Worm (Caenorhabditis elegans) whole organism, L2 larva: ENCODE measurements around the gene C36C5.15.

ENCODE experiments used
- F13H6.1 ChIP-seq: sonication (generic microtip); optimal IDR thresholded peaks from 2 replicates; lab custom pipeline; 2016; ENCODE audit warnings: missing genetic modification characterization, missing compliant biosample characterization
- ZK546.5 ChIP-seq: sonication (generic microtip); optimal IDR thresholded peaks from 2 replicates; lab custom pipeline; 2017; ENCODE audit warnings: missing biosample characterization, missing genetic modification characterization
- alr-1 ChIP-seq: fragments of 150-350 bp; optimal IDR thresholded peaks from 2 replicates; lab custom pipeline; 2014; ENCODE audit warnings: missing biosample characterization, missing genetic modification characterization
- ama-1 ChIP-seq: fragments of 150-350 bp; optimal IDR thresholded peaks from 2 replicates; lab custom pipeline; 2018; ENCODE audit warnings: inconsistent platforms
- blmp-1 ChIP-seq: sonication (generic microtip); optimal IDR thresholded peaks from 2 replicates; lab custom pipeline; 2017; ENCODE audit warnings: missing genetic modification characterization, mild to moderate bottlenecking, missing compliant biosample characterization, antibody characterized with exemption, moderate library complexity; ENCODE audit not compliant: insufficient read depth
- ceh-16 ChIP-seq: fragments of 150-350 bp; optimal IDR thresholded peaks from 2 replicates; lab custom pipeline; 2014; ENCODE audit warnings: missing biosample characterization, missing genetic modification characterization
- ceh-82 ChIP-seq: fragments of 150-350 bp; optimal IDR thresholded peaks from 2 replicates; lab custom pipeline; 2014; ENCODE audit warnings: missing biosample characterization, missing genetic modification characterization
- dmd-4 ChIP-seq: sonication (generic microtip); optimal IDR thresholded peaks from 2 replicates; lab custom pipeline; 2017; ENCODE audit warnings: missing biosample characterization, missing genetic modification characterization
- egl-27 ChIP-seq: sonication (generic microtip); optimal IDR thresholded peaks from 3 replicates; lab custom pipeline; 2017; ENCODE audit warnings: missing biosample characterization, missing genetic modification reagents, missing genetic modification characterization
- elt-3 ChIP-seq: sonication (generic microtip); optimal IDR thresholded peaks from 2 replicates; lab custom pipeline; 2017; ENCODE audit warnings: missing biosample characterization, missing genetic modification characterization
- gmeb-1 ChIP-seq: fragments of 150-350 bp; optimal IDR thresholded peaks from 2 replicates; lab custom pipeline; 2014; ENCODE audit warnings: missing biosample characterization, missing genetic modification characterization
- lin-11 ChIP-seq: fragments of 150-350 bp; sonication (generic microtip); optimal IDR thresholded peaks from 2 replicates; lab custom pipeline; 2014; ENCODE audit warnings: missing biosample characterization, missing genetic modification characterization, inconsistent platforms, mixed read lengths
- lin-13 ChIP-seq: fragments of 150-350 bp; optimal IDR thresholded peaks from 2 replicates; lab custom pipeline; 2014; ENCODE audit warnings: missing biosample characterization, missing genetic modification reagents, missing genetic modification characterization
- lin-39 ChIP-seq: fragments of 150-350 bp; optimal IDR thresholded peaks from 2 replicates; lab custom pipeline; 2014; ENCODE audit warnings: missing biosample characterization, missing genetic modification reagents, missing genetic modification characterization
- lsy-2 ChIP-seq, 2 experiments: fragments of 150-350 bp in 1 of 2; sonication (generic microtip) in 1 of 2; optimal IDR thresholded peaks; 2 replicates each; lab custom pipeline; 2014 to 2017; ENCODE audit warnings: missing biosample characterization in 2 of 2, missing genetic modification characterization in 2 of 2
- mab-5 ChIP-seq: fragments of 150-350 bp; optimal IDR thresholded peaks from 2 replicates; lab custom pipeline; 2014; ENCODE audit warnings: missing biosample characterization, missing genetic modification characterization
- mdl-1 ChIP-seq, 2 experiments: fragments of 150-350 bp in 1 of 2; sonication (generic microtip) in 1 of 2; optimal IDR thresholded peaks; 2 replicates each; lab custom pipeline; 2017; ENCODE audit warnings: missing biosample characterization in 2 of 2, missing genetic modification characterization in 2 of 2
- nhr-10 ChIP-seq: sonication (generic microtip); optimal IDR thresholded peaks from 2 replicates; lab custom pipeline; 2017; ENCODE audit warnings: missing biosample characterization, missing genetic modification characterization
- nhr-11 ChIP-seq: fragments of 150-350 bp; optimal IDR thresholded peaks from 2 replicates; lab custom pipeline; 2014; ENCODE audit warnings: missing biosample characterization, missing genetic modification characterization
- nhr-12 ChIP-seq: fragments of 150-350 bp; optimal IDR thresholded peaks from 2 replicates; lab custom pipeline; 2014; ENCODE audit warnings: missing biosample characterization, missing genetic modification characterization
- nhr-129 ChIP-seq: fragments of 150-350 bp; optimal IDR thresholded peaks from 2 replicates; lab custom pipeline; 2014; ENCODE audit warnings: missing biosample characterization, missing genetic modification characterization
- nhr-237 ChIP-seq: fragments of 150-350 bp; optimal IDR thresholded peaks from 2 replicates; lab custom pipeline; 2014; ENCODE audit warnings: missing biosample characterization, missing genetic modification characterization
- sem-4 ChIP-seq: fragments of 150-350 bp; optimal IDR thresholded peaks from 2 replicates; lab custom pipeline; 2014; ENCODE audit warnings: missing biosample characterization, missing genetic modification reagents, missing genetic modification characterization
- skn-1 ChIP-seq: sonication (generic microtip); optimal IDR thresholded peaks from 2 replicates; lab custom pipeline; 2017; ENCODE audit warnings: missing biosample characterization, missing genetic modification characterization
- sma-3 ChIP-seq: sonication (generic microtip); optimal IDR thresholded peaks from 2 replicates; lab custom pipeline; 2016; ENCODE audit warnings: missing genetic modification reagents, missing genetic modification characterization, missing compliant biosample characterization
- snpc-4 ChIP-seq: fragments of 150-350 bp; optimal IDR thresholded peaks from 2 replicates; lab custom pipeline; 2014; ENCODE audit warnings: missing biosample characterization, missing genetic modification characterization
- unc-39 ChIP-seq: fragments of 150-350 bp; optimal IDR thresholded peaks from 2 replicates; lab custom pipeline; 2014; ENCODE audit warnings: missing biosample characterization, missing genetic modification characterization
- unc-55 ChIP-seq: fragments of 150-350 bp; sonication (generic microtip); optimal IDR thresholded peaks from 3 replicates; lab custom pipeline; 2014; ENCODE audit warnings: missing biosample characterization, missing genetic modification reagents, missing genetic modification characterization
- unc-62 ChIP-seq: fragments of 150-350 bp; optimal IDR thresholded peaks from 2 replicates; lab custom pipeline; 2014; ENCODE audit warnings: missing biosample characterization, missing genetic modification reagents, missing genetic modification characterization
- ztf-1 ChIP-seq: fragments of 200-800 bp; sonication (Bioruptor generic); conservative IDR thresholded peaks from 2 replicates; pipeline ENCODE4 v1.3.6; 2022; ENCODE audit warnings: missing genetic modification characterization, missing compliant biosample characterization
- ztf-11 ChIP-seq: sonication (generic microtip); optimal IDR thresholded peaks from 2 replicates; lab custom pipeline; 2017; ENCODE audit warnings: missing biosample characterization, missing genetic modification characterization
- ztf-4 ChIP-seq: fragments of 150-350 bp; optimal IDR thresholded peaks from 2 replicates; lab custom pipeline; 2014; ENCODE audit warnings: missing biosample characterization, missing genetic modification characterization

C36C5.15 gene

DNA sequence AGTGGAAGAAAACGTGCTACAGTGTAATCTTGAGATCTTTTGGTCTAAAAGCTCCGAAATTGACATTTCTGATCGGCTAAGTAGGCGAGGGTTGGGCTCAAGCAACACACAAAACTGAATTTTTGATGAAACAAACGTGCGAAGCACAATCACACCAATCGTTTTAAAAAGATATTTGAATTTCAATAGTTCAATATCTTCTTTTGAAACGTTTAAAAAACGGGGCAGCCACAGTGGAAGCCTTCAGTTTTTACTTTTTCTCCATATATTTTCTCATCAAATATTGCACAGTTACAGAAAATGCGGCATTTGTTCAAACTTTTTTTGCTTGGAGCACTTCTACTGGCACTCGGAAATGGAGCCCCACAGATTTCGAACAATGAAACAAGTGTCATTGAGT is 2.3 kb downstream of the C36C5.15 start, which contains the start of gene C36C5.4:
C36C5.4 (plus strand) TSS at position 301 of the 400 bp plus-strand sequence.
- TF ChIP-seq lsy-2 (tag; optimal IDR thresholded peaks at IDR 0.05; lab: Kevin White, UChicago) (no peak), nhr-129 (tag; lab: Kevin White, UChicago) (no peak), unc-62 (GFP tag; lab: Kevin White, UChicago) (no peak)
- TF ChIP-seq, all 48 proteins: peak for 0

DNA sequence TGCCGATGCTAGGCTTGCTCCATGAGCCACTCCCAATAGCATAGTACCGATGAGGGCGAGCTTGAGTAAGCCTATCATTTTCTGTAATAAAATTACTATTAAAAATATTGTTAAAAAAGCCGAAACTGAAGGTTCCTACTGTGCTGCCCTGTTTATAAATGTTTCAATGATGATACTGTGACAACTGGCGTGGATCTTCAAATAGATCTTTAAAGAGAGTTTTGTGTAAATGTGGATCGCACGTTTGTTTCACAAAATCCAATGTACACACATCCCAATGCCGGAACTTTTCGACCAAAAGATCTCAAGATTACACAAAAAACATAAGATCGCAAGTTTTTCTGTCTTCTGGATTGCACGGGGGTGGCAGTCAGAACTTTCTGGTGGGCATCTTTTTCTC is 3.1 kb downstream of the C36C5.15 start, which contains the start of gene C36C5.14:
C36C5.14 (minus strand) TSS at position 101 of the 400 bp plus-strand sequence.
- no peak for TF ChIP-seq lin-39
- no peak for TF ChIP-seq ama-1 (lab: Kevin White, UChicago)
- TF ChIP-seq egl-27 (tag; lab: Kevin White, UChicago), result no peak
- TF ChIP-seq alr-1 (tag; lab: Kevin White, UChicago), result no peak
- TF ChIP-seq elt-3, result no peak
- TF ChIP-seq nhr-237 (tag; lab: Kevin White, UChicago), result no peak
- no peak for TF ChIP-seq ZK546.5 (tag; lab: Kevin White, UChicago)
- TF ChIP-seq lin-13 (GFP tag; lab: Kevin White, UChicago), result no peak
- TF ChIP-seq ztf-4 (tag; lab: Kevin White, UChicago), result no peak
- TF ChIP-seq ceh-16 (tag; lab: Kevin White, UChicago), result no peak
- TF ChIP-seq mab-5, result no peak
- TF ChIP-seq ztf-1 (GFP tag; lab: Robert Waterston, UW), result no peak
- no peak for TF ChIP-seq ceh-82 (tag; lab: Kevin White, UChicago)
- TF ChIP-seq snpc-4 (tag; lab: Kevin White, UChicago), result no peak
- no peak for TF ChIP-seq gmeb-1 (tag; lab: Kevin White, UChicago)
- no peak for TF ChIP-seq lin-11 (tag; lab: Kevin White, UChicago)
- TF ChIP-seq nhr-11 (tag; lab: Kevin White, UChicago), result no peak
- TF ChIP-seq lsy-2 (tag; optimal IDR thresholded peaks at IDR 0.05; lab: Kevin White, UChicago), result no peak
- TF ChIP-seq skn-1 (tag; lab: Kevin White, UChicago), result no peak
- TF ChIP-seq, all 48 proteins: peak for 0

DNA sequence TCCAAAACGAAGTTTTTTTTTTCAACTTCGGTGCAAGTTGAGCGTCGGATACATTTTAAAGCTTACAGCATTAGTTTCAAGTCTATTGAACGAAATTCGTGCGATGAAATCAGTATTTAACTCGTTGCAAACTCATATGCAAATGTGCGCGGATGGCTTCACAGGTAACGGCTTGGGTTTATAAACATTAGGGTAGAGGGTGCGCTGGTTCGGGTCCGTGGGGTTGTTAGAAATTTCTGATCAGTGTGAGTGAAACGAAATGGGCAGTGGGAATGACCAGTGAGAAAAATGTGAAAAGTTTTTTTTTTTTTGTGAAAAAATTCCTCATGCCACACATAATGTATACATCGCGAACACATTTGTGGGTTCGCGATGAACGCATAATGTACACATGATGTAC is 5.4 kb downstream of the C36C5.15 start:
- TF ChIP-seq unc-55 (GFP tag; lab: Kevin White, UChicago), result no peak
- no peak for TF ChIP-seq mdl-1 (tag; optimal IDR thresholded peaks at IDR 0.05; lab: Kevin White, UChicago)

DNA sequence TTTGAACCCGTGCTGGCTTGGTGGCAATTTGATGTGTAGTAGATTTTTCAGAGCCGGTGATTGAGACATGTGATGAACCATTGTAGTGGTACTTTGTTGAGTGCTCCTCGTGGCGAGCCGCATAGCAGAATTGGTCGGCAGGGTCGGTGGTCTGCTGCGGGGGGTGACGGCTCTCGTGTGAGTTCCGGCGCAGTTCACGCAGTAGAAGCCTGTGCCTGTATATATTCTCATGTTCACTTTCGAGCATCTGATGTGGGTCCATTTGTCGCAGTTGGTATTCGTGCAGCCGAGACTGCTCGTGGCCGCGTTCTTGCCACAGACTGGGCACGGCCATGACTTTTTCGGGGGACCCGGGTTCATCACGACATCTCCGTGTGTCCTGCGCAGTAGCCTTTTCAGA is 6.3 kb downstream of the C36C5.15 start:
- TF ChIP-seq F13H6.1 (tag; lab: Kevin White, UChicago) (no peak), lsy-2 (tag; optimal IDR thresholded peaks at IDR 0.05; lab: Kevin White, UChicago) (no peak), sma-3 (GFP tag; lab: Kevin White, UChicago) (no peak)

DNA sequence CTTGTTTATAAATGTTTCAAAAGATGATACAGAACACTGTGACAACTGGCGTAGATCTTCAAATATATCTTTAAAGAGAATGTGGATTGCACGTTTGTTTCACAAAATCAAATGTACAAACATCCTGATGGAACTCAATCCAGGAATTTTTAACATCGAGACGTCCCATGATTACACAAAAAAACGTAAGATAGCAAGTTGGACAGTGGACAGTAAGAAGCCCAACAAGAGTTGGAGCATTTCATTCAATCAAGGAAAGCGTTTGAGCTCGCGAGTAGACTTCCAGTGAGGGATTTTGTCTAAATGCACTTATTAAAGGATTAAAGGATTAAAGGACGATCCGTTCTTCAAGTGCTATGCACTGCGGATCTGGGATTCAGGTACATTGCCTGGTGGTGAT is 9.3 kb downstream of the C36C5.15 start, which contains the start of gene C36C5.12:
C36C5.12 (minus strand) TSS at position 101 of the 400 bp plus-strand sequence.
- TF ChIP-seq lin-39, result no peak
- no peak for TF ChIP-seq ZK546.5 (tag; lab: Kevin White, UChicago)
- no peak for TF ChIP-seq alr-1 (tag; lab: Kevin White, UChicago)
- no peak for TF ChIP-seq nhr-12 (tag; lab: Kevin White, UChicago)
- no peak for TF ChIP-seq blmp-1 (tag; lab: Kevin White, UChicago)
- TF ChIP-seq nhr-237 (tag; lab: Kevin White, UChicago), result no peak
- TF ChIP-seq egl-27 (tag; lab: Kevin White, UChicago), result no peak
- TF ChIP-seq ztf-11 (tag; lab: Kevin White, UChicago), result no peak
- no peak for TF ChIP-seq F13H6.1 (tag; lab: Kevin White, UChicago)
- no peak for TF ChIP-seq sem-4
- TF ChIP-seq dmd-4 (tag; lab: Kevin White, UChicago), result no peak
- TF ChIP-seq ceh-16 (tag; lab: Kevin White, UChicago), result no peak
- no peak for TF ChIP-seq nhr-10 (tag; lab: Kevin White, UChicago)
- no peak for TF ChIP-seq unc-39 (tag; lab: Kevin White, UChicago)
- TF ChIP-seq nhr-129 (tag; lab: Kevin White, UChicago), result no peak
- no peak for TF ChIP-seq unc-55 (GFP tag; lab: Kevin White, UChicago)
- no peak for TF ChIP-seq unc-62 (GFP tag; lab: Kevin White, UChicago)
- TF ChIP-seq sma-3 (GFP tag; lab: Kevin White, UChicago), result no peak
- no peak for TF ChIP-seq ceh-82 (tag; lab: Kevin White, UChicago)
